Worm (Caenorhabditis elegans) whole organism, L1 larva: ENCODE results near the gene F40C5.1.

Source experiments
- C16A3.4 ChIP-seq: fragments of 150-350 bp; optimal IDR thresholded peaks from 2 replicates; lab custom pipeline; 2014; ENCODE audit warnings: missing biosample characterization, missing genetic modification characterization
- Y116A8C.19 ChIP-seq: sonication (generic microtip); optimal IDR thresholded peaks from 2 replicates; lab custom pipeline; 2016; ENCODE audit warnings: missing compliant biosample characterization, missing genetic modification characterization, borderline replicate concordance
- aly-2 ChIP-seq: fragments of 150-350 bp; optimal IDR thresholded peaks from 2 replicates; lab custom pipeline; 2014; ENCODE audit warnings: missing biosample characterization, missing genetic modification characterization
- ceh-63 ChIP-seq: fragments of 200-800 bp; sonication (Bioruptor generic); optimal IDR thresholded peaks from 2 replicates; lab custom pipeline; 2018; ENCODE audit warnings: mild to moderate bottlenecking, missing genetic modification characterization, missing compliant biosample characterization
- dpl-1 ChIP-seq, 3 experiments: fragments of 150-350 bp in 2 of 3; sonication (generic microtip) in 1 of 3; optimal IDR thresholded peaks; 2 replicates each; lab custom pipeline; 2014 to 2017; ENCODE audit warnings: missing biosample characterization in 3 of 3, missing genetic modification characterization in 3 of 3, missing genetic modification reagents in 3 of 3
- efl-1 ChIP-seq, 4 experiments: fragments of 150-350 bp; optimal IDR thresholded peaks in 3 of 4; peaks in 1 of 4; 1 replicate in 1 of 4; 2 replicates in 3 of 4; lab custom pipeline; 2014; ENCODE audit warnings: missing biosample characterization in 2 of 4, missing genetic modification characterization in 2 of 4, missing genetic modification reagents in 2 of 4
- egl-27 ChIP-seq, 2 experiments: fragments of 150-350 bp in 1 of 2; sonication (generic microtip); optimal IDR thresholded peaks; 3 replicates each; lab custom pipeline; 2017 to 2018; ENCODE audit warnings: missing biosample characterization in 2 of 2, missing genetic modification characterization in 2 of 2, missing genetic modification reagents in 2 of 2
- elt-3 ChIP-seq, 6 experiments: fragments of 150-350 bp in 1 of 6; sonication (generic microtip); optimal IDR thresholded peaks; 2 replicates each; lab custom pipeline; 2017 to 2018; ENCODE audit warnings: missing biosample characterization in 6 of 6, missing genetic modification characterization in 6 of 6, inconsistent platforms in 1 of 6
- fkh-10 ChIP-seq: sonication (generic microtip); optimal IDR thresholded peaks from 2 replicates; lab custom pipeline; 2017; ENCODE audit warnings: missing biosample characterization, missing genetic modification reagents, missing genetic modification characterization
- grh-1 ChIP-seq: fragments of 200-800 bp; sonication (Bioruptor generic); IDR thresholded peaks from 2 replicates; pipeline ENCODE4 v1.3.6; 2022; ENCODE audit warnings: missing genetic modification reagents, missing genetic modification characterization, missing compliant biosample characterization
- hlh-17 ChIP-seq: fragments of 200-800 bp; sonication (Bioruptor generic); optimal IDR thresholded peaks from 2 replicates; lab custom pipeline; 2018; ENCODE audit warnings: missing genetic modification characterization, mild to moderate bottlenecking, missing compliant biosample characterization, moderate library complexity, borderline replicate concordance
- hlh-4 ChIP-seq: sonication (generic microtip); optimal IDR thresholded peaks from 2 replicates; lab custom pipeline; 2016; ENCODE audit warnings: mild to moderate bottlenecking, missing genetic modification characterization, missing compliant biosample characterization
- irx-1 ChIP-seq: sonication (generic microtip); optimal IDR thresholded peaks from 2 replicates; lab custom pipeline; 2016; ENCODE audit warnings: missing genetic modification characterization, missing compliant biosample characterization
- lin-13 ChIP-seq: fragments of 150-350 bp; optimal IDR thresholded peaks from 2 replicates; lab custom pipeline; 2014; ENCODE audit warnings: missing biosample characterization, missing genetic modification reagents, missing genetic modification characterization
- lin-14 ChIP-seq: fragments of 200-800 bp; sonication (Bioruptor generic); optimal IDR thresholded peaks from 2 replicates; lab custom pipeline; 2018; ENCODE audit warnings: mild to moderate bottlenecking, missing genetic modification characterization, moderate library complexity, missing compliant biosample characterization
- lin-35 ChIP-seq, 2 experiments: fragments of 150-350 bp; optimal IDR thresholded peaks; 2 replicates each; lab custom pipeline; 2014; ENCODE audit warnings: missing biosample characterization in 2 of 2, missing genetic modification characterization in 2 of 2, missing genetic modification reagents in 2 of 2
- lin-39 ChIP-seq: fragments of 150-350 bp; optimal IDR thresholded peaks from 2 replicates; lab custom pipeline; 2014; ENCODE audit warnings: missing biosample characterization, missing genetic modification reagents, missing genetic modification characterization
- lsy-2 ChIP-seq, 2 experiments: fragments of 150-350 bp; optimal IDR thresholded peaks; 2 replicates each; lab custom pipeline; 2014; ENCODE audit warnings: missing biosample characterization in 2 of 2, missing genetic modification characterization in 2 of 2
- nhr-11 ChIP-seq: fragments of 150-350 bp; optimal IDR thresholded peaks from 2 replicates; lab custom pipeline; 2014; ENCODE audit warnings: missing biosample characterization, missing genetic modification characterization
- nhr-20 ChIP-seq: sonication (generic microtip); optimal IDR thresholded peaks from 2 replicates; lab custom pipeline; 2016; ENCODE audit warnings: mild to moderate bottlenecking, missing genetic modification characterization, missing compliant biosample characterization
- nhr-237 ChIP-seq: fragments of 150-350 bp; optimal IDR thresholded peaks from 2 replicates; lab custom pipeline; 2014; ENCODE audit warnings: missing biosample characterization, missing genetic modification characterization
- nhr-28 ChIP-seq: fragments of 150-350 bp; optimal IDR thresholded peaks from 2 replicates; lab custom pipeline; 2014; ENCODE audit warnings: missing biosample characterization, missing genetic modification characterization
- nhr-47 ChIP-seq: sonication (generic microtip); optimal IDR thresholded peaks from 2 replicates; lab custom pipeline; 2016; ENCODE audit warnings: mild to moderate bottlenecking, missing genetic modification characterization, moderate library complexity, missing compliant biosample characterization
- nhr-77 ChIP-seq: fragments of 150-350 bp; optimal IDR thresholded peaks from 2 replicates; lab custom pipeline; 2014; ENCODE audit warnings: missing biosample characterization, missing genetic modification characterization
- nhr-84 ChIP-seq: sonication (generic microtip); optimal IDR thresholded peaks from 2 replicates; lab custom pipeline; 2017; ENCODE audit warnings: missing biosample characterization, missing genetic modification characterization
- nhr-85 ChIP-seq: sonication (generic microtip); peaks from one replicate; lab custom pipeline; 2016; ENCODE audit warnings: missing genetic modification characterization, inconsistent platforms, missing compliant biosample characterization
- pag-3 ChIP-seq: sonication (generic microtip); optimal IDR thresholded peaks from 2 replicates; lab custom pipeline; 2017; ENCODE audit warnings: missing genetic modification characterization, mild to moderate bottlenecking, missing compliant biosample characterization, antibody characterized with exemption, borderline replicate concordance; ENCODE audit not compliant: insufficient read depth
- pax-3 ChIP-seq: fragments of 200-800 bp; sonication (Bioruptor generic); optimal IDR thresholded peaks from 2 replicates; lab custom pipeline; 2018; ENCODE audit warnings: mild to moderate bottlenecking, missing genetic modification characterization, moderate library complexity, missing compliant biosample characterization
- skn-1 ChIP-seq: fragments of 150-350 bp; optimal IDR thresholded peaks from 2 replicates; lab custom pipeline; 2014; ENCODE audit warnings: missing biosample characterization, missing genetic modification characterization
- snpc-4 ChIP-seq: fragments of 150-350 bp; optimal IDR thresholded peaks from 2 replicates; lab custom pipeline; 2014; ENCODE audit warnings: missing biosample characterization, missing genetic modification characterization
- snu-23 ChIP-seq: sonication (generic microtip); optimal IDR thresholded peaks from 2 replicates; lab custom pipeline; 2016; ENCODE audit warnings: missing genetic modification characterization, missing compliant biosample characterization
- sox-4 ChIP-seq: sonication (generic microtip); optimal IDR thresholded peaks from 2 replicates; lab custom pipeline; 2016; ENCODE audit warnings: missing genetic modification characterization, missing compliant biosample characterization
- sup-37 ChIP-seq: fragments of 200-800 bp; sonication (Bioruptor generic); optimal IDR thresholded peaks from 2 replicates; lab custom pipeline; 2018; ENCODE audit warnings: mild to moderate bottlenecking, missing genetic modification characterization, missing compliant biosample characterization
- tbx-2 ChIP-seq: sonication (generic microtip); optimal IDR thresholded peaks from 2 replicates; lab custom pipeline; 2016; ENCODE audit warnings: missing genetic modification characterization, missing compliant biosample characterization
- unc-130 ChIP-seq: fragments of 150-350 bp; optimal IDR thresholded peaks from 2 replicates; lab custom pipeline; 2017; ENCODE audit warnings: missing biosample characterization, missing genetic modification characterization, inconsistent platforms
- unc-30 ChIP-seq: sonication (generic microtip); optimal IDR thresholded peaks from 2 replicates; lab custom pipeline; 2017; ENCODE audit warnings: missing biosample characterization, missing genetic modification characterization
- xbp-1 ChIP-seq: sonication (generic microtip); optimal IDR thresholded peaks from 2 replicates; lab custom pipeline; 2016; ENCODE audit warnings: missing genetic modification characterization, missing compliant biosample characterization
- zip-4 ChIP-seq: fragments of 200-800 bp; sonication (Bioruptor generic); optimal IDR thresholded peaks from 2 replicates; lab custom pipeline; 2018; ENCODE audit warnings: mild to moderate bottlenecking, missing genetic modification characterization, moderate library complexity, missing compliant biosample characterization
- ztf-11 ChIP-seq, 2 experiments: sonication (generic microtip); optimal IDR thresholded peaks; 2 replicates each; lab custom pipeline; 2016 to 2017; ENCODE audit warnings: missing genetic modification characterization in 2 of 2, missing biosample characterization in 1 of 2, missing compliant biosample characterization in 1 of 2

F40C5.1 gene

ce11 chrV:3541117-3541516, 31.4 kb upstream of the F40C5.1 start, which contains the start of gene srbc-67:
TSS of gene srbc-67 (minus strand) at chrV:3541217.
- no peak for TF ChIP-seq unc-130
- TF ChIP-seq pax-3 (tag; lab: Kevin White, UChicago), result no peak
- TF ChIP-seq irx-1 (tag; lab: Kevin White, UChicago), result no peak
- TF ChIP-seq nhr-20 (tag; lab: Kevin White, UChicago), result no peak
- TF ChIP-seq sup-37, result no peak
- TF ChIP-seq tbx-2 (tag; lab: Kevin White, UChicago), result no peak
- TF ChIP-seq pag-3 (tag; lab: Kevin White, UChicago), result no peak
- TF ChIP-seq grh-1 (GFP tag; lab: Robert Waterston, UW), result no peak
- TF ChIP-seq lin-13 (GFP tag; lab: Kevin White, UChicago), result no peak
- TF ChIP-seq nhr-85 (tag; lab: Kevin White, UChicago), result no peak
- TF ChIP-seq elt-3 (tag; optimal IDR thresholded peaks at IDR 0.05; lab: Kevin White, UChicago), result no peak
- no peak for TF ChIP-seq skn-1

ce11 chrV:3543344-3543743, 29.2 kb upstream of the F40C5.1 start, which contains the start of gene nhr-222:
TSS of gene nhr-222 (minus strand) at chrV:3543444.
- TF ChIP-seq efl-1 (optimal IDR thresholded peaks at IDR 0.05; lab: Kevin White, UChicago), result no peak
- TF ChIP-seq efl-1 (GFP tag; optimal IDR thresholded peaks at IDR 0.05 in 1 of 2; lab: Kevin White, UChicago), result no peak
- no peak for TF ChIP-seq nhr-47 (tag; lab: Kevin White, UChicago)
- TF ChIP-seq lin-35 (GFP tag; optimal IDR thresholded peaks at IDR 0.05; lab: Kevin White, UChicago), result no peak
- TF ChIP-seq nhr-84 (tag; lab: Kevin White, UChicago), result no peak
- TF ChIP-seq nhr-237 (tag; lab: Kevin White, UChicago), result no peak
- TF ChIP-seq hlh-4 (tag; lab: Kevin White, UChicago), result no peak
- no peak for TF ChIP-seq dpl-1 (GFP tag; optimal IDR thresholded peaks at IDR 0.05; lab: Kevin White, UChicago)
- no peak for TF ChIP-seq xbp-1 (tag; lab: Kevin White, UChicago)
- TF ChIP-seq nhr-77 (tag; lab: Kevin White, UChicago), result no peak

ce11 chrV:3546517-3546916, 26.0 kb upstream of the F40C5.1 start, which contains the start of gene srbc-68:
TSS of gene srbc-68 (minus strand) at chrV:3546617.
- TF ChIP-seq lsy-2 (tag; optimal IDR thresholded peaks at IDR 0.05; lab: Kevin White, UChicago), result no peak
- no peak for TF ChIP-seq fkh-10
- no peak for TF ChIP-seq snu-23 (GFP tag; lab: Kevin White, UChicago)
- TF ChIP-seq unc-130, result no peak
- no peak for TF ChIP-seq ztf-11 (tag; optimal IDR thresholded peaks at IDR 0.05; lab: Kevin White, UChicago)
- TF ChIP-seq lin-39 (tag; lab: Kevin White, UChicago), result no peak
- TF ChIP-seq, all 84 proteins: peak for 0

- TF ChIP-seq pag-3 (tag; lab: Kevin White, UChicago) (no peak), sox-4 (tag; lab: Kevin White, UChicago) (no peak), nhr-28 (tag; lab: Kevin White, UChicago) (no peak), C16A3.4 (no peak), ztf-11 (tag; optimal IDR thresholded peaks at IDR 0.05; lab: Kevin White, UChicago) (no peak), elt-3 (tag; optimal IDR thresholded peaks at IDR 0.05; lab: Kevin White, UChicago) (no peak), xbp-1 (tag; lab: Kevin White, UChicago) (no peak), Y116A8C.19 (no peak), lin-14 (GFP tag; lab: Kevin White, UChicago) (no peak), snpc-4 (tag; lab: Kevin White, UChicago) (no peak), nhr-11 (tag; lab: Kevin White, UChicago) (no peak), zip-4 (GFP tag; lab: Kevin White, UChicago) (no peak), hlh-17 (no peak), aly-2 (tag; lab: Kevin White, UChicago) (no peak), unc-30 (tag; lab: Kevin White, UChicago) (no peak), egl-27 (tag; optimal IDR thresholded peaks at IDR 0.05; lab: Kevin White, UChicago) (no peak), ceh-63 (GFP tag; lab: Kevin White, UChicago) (no peak), nhr-84 (tag; lab: Kevin White, UChicago) (no peak), snu-23 (GFP tag; lab: Kevin White, UChicago) (no peak), pax-3 (tag; lab: Kevin White, UChicago) (no peak)
- TF ChIP-seq, all 84 proteins: peak for 0
Observed at ce11 chrV:3548798-3549197, 23.7 kb upstream of the F40C5.1 start, which contains the start of gene srw-130. TSS of gene srw-130 (minus strand) at chrV:3548898.
